Worm (Caenorhabditis elegans) whole organism, mixed stage, embryonic: ENCODE data around the gene icd-1.

ENCODE experiments used
- M03D4.4 ChIP-seq: sonication (generic microtip); optimal IDR thresholded peaks from 2 replicates; lab custom pipeline; 2017; ENCODE audit warnings: mild to moderate bottlenecking, missing genetic modification characterization, missing compliant biosample characterization
- bed-3 ChIP-seq: fragments of 200-800 bp; sonication (Bioruptor generic); optimal IDR thresholded peaks from 3 replicates; lab custom pipeline; 2018; ENCODE audit warnings: mild to moderate bottlenecking, missing genetic modification characterization, moderate library complexity, missing compliant biosample characterization
- elt-1 ChIP-seq: sonication (generic microtip); optimal IDR thresholded peaks from 2 replicates; lab custom pipeline; 2017; ENCODE audit warnings: missing genetic modification characterization, mild to moderate bottlenecking, missing compliant biosample characterization, antibody characterized with exemption, moderate library complexity, borderline replicate concordance; ENCODE audit not compliant: insufficient read depth
- elt-3 ChIP-seq: fragments of 150-350 bp; optimal IDR thresholded peaks from 2 replicates; lab custom pipeline; 2014; ENCODE audit warnings: missing biosample characterization, missing genetic modification characterization
- lsy-2 ChIP-seq: fragments of 150-350 bp; optimal IDR thresholded peaks from 2 replicates; lab custom pipeline; 2014; ENCODE audit warnings: missing biosample characterization, missing genetic modification characterization
- mep-1 ChIP-seq: fragments of 150-350 bp; optimal IDR thresholded peaks from 2 replicates; lab custom pipeline; 2017; ENCODE audit warnings: missing biosample characterization, missing genetic modification reagents, missing genetic modification characterization, inconsistent platforms
- snpc-4 ChIP-seq: fragments of 150-350 bp; optimal IDR thresholded peaks from 2 replicates; lab custom pipeline; 2014; ENCODE audit warnings: missing biosample characterization, missing genetic modification characterization
- unc-62 ChIP-seq: fragments of 150-350 bp; optimal IDR thresholded peaks from 2 replicates; lab custom pipeline; 2014; ENCODE audit warnings: missing biosample characterization, missing genetic modification reagents, missing genetic modification characterization
- ztf-11 ChIP-seq: fragments of 150-350 bp; optimal IDR thresholded peaks from 2 replicates; lab custom pipeline; 2014; ENCODE audit warnings: missing biosample characterization, missing genetic modification characterization

DNA sequence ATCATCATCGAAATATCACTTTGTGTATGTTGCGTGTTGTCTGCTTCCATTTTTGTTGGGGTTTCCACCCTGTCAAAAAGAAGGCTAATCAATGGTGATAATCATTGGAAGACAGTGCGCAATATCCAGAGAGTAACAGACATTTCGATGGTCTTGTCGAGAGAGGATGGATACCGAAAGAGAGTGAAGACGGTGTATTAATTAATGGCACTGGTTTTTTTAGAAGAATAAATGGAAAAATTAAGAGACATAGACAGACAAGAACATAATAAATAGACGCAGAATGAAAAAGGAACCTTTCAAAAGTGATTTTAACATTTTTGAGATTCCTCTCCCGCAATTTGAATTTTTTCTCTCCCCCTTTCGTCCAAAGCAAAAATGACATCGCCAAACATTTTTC is 30.6 kb upstream of the icd-1 start:
- TF ChIP-seq mep-1 (tag; lab: Kevin White, UChicago) (no peak), elt-3 (no peak), ztf-11 (tag; lab: Kevin White, UChicago) (no peak), unc-62 (no peak), lsy-2 (no peak), elt-1 (tag; lab: Kevin White, UChicago) (no peak), snpc-4 (tag; lab: Kevin White, UChicago) (no peak), bed-3 (GFP tag; lab: Kevin White, UChicago) (no peak), M03D4.4 (tag; lab: Kevin White, UChicago) (no peak)
